Fruit fly (Drosophila melanogaster) whole organism, prepupa: ENCODE data around the gene CG34247.

Experiments used
- CG10631 ChIP-seq: fragments of 200-800 bp; sonication (Bioruptor generic); optimal IDR thresholded peaks from 2 replicates; lab custom pipeline; 2016; ENCODE audit warnings: missing biosample characterization, missing genetic modification characterization
- CG16779 ChIP-seq: fragments of 200-800 bp; sonication (Bioruptor generic); optimal IDR thresholded peaks from 3 replicates; lab custom pipeline; 2017; ENCODE audit warnings: missing biosample characterization, mild to moderate bottlenecking, missing genetic modification characterization
- CG6854 ChIP-seq: fragments of 200-800 bp; sonication (Bioruptor generic); optimal IDR thresholded peaks from 2 replicates; lab custom pipeline; 2017; ENCODE audit warnings: missing biosample characterization, mild to moderate bottlenecking, missing genetic modification characterization
- cyc ChIP-seq: fragments of 200-800 bp; sonication (Bioruptor generic); optimal IDR thresholded peaks from 3 replicates; lab custom pipeline; 2016; ENCODE audit warnings: missing biosample characterization, missing genetic modification characterization

DNA sequence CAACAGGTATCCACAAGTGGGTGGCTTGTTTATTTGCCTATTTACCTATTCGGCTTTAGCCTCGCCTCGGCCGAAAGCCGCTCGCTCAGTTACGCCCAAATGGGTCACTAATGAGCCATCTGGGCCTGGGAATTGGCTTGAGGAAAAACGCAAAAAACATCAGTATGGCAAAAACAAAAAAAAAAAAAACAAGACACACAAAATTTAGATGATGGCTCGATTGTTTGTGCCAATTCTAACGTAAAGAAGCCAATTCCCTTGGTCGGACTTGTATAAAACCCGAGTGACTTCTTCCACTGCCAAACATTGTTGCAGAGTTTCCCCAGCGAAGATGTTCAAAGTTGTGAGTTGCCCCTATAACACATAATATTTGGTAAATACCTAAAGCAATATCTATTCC is 39.7 kb upstream of the CG34247 start, which contains the start of gene CG4982:
- TF ChIP-seq cyc (GFP tag; lab: Kevin White, UChicago) (no peak), CG6854 (GFP tag; lab: Kevin White, UChicago) (no peak), CG16779 (no peak), CG10631 (no peak)
